Worm (Caenorhabditis elegans): ENCODE results near the gene T09F3.2.

T09F3.2 gene

DNA sequence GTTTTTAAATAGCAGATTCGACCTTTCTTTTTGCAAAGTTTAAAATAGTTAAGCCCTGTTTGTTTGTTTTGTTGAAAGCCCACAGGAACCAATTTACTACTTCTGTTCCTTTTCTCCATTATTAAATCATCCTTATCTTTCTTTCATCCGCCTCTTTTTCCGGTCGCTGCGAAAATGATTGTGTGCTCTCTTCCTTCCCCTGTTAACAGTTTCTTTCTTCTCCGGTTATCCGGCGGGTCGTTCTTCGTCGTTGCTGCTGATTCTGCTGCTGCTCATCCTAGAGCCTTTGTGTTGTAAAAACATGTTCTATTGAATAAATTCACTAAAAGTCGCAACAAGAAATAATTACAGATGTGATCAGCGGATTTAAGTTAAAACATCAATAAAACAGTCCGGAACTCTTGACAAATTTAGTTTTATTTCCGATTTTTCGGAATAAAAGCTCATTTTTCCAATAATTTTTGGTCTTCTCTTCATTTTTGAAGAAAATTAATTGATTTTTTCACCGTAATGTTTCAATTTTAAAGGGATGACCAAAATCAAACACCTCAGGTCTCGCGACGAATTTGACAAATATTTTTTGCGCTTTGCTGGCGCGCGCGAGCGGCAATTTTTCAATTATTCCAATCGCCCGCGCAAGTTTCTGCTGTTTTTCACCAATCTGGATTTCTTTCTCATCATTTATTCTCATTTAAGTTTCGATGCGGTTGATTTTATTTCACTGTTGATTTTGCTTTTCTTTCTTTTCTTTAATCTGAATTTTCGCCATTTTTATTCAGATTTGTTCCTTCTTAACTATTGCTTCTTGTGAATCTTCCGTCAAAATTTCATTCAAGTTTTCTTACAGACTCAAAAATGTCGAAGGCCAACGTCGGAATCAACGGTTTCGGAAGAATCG is 2.6 kb downstream of the T09F3.2 start, which contains the start of gene gpd-1 (continued):
- TF ChIP-seq lin-26 (GFP tag; IDR thresholded peaks at IDR 0.05), result no peak
- peak; percentile 97 for TF ChIP-seq D2030.7 (GFP tag; IDR thresholded peaks at IDR 0.05)
- TF ChIP-seq lag-1 (GFP tag; IDR thresholded peaks at IDR 0.05), result no peak
- peak; percentile 99 for TF ChIP-seq madf-6 (GFP tag; IDR thresholded peaks at IDR 0.05)
- TF ChIP-seq F55B11.4 (tag; optimal IDR thresholded peaks at IDR 0.05; ENCODE audit: borderline replicate concordance, insufficient read depth), result no peak
- peak; percentile 99 for TF ChIP-seq efl-1 (GFP tag; optimal IDR thresholded peaks at IDR 0.05)
- TF ChIP-seq ceh-27 (GFP tag; optimal IDR thresholded peaks at IDR 0.05), result no peak
- TF ChIP-seq aptf-2 (GFP tag; conservative IDR thresholded peaks at IDR 0.05), result no peak
- TF ChIP-seq die-1 (tag; optimal IDR thresholded peaks at IDR 0.05), result no peak
- peak; percentile 97 for TF ChIP-seq F33H1.4 (GFP tag; IDR thresholded peaks at IDR 0.05)
- no peak for TF ChIP-seq ztf-22 (GFP tag; optimal IDR thresholded peaks at IDR 0.05)
- no peak for TF ChIP-seq rpc-1 (optimal IDR thresholded peaks at IDR 0.05)
- TF ChIP-seq rpc-1 (tag; optimal IDR thresholded peaks at IDR 0.05), result no peak
- TF ChIP-seq ztf-3 (GFP tag; optimal IDR thresholded peaks at IDR 0.05), result no peak
- no peak for TF ChIP-seq F23B12.7 (tag; optimal IDR thresholded peaks at IDR 0.05; ENCODE audit: insufficient read depth)
- TF ChIP-seq T26A5.8 (tag; optimal IDR thresholded peaks at IDR 0.05), result no peak
- no peak for TF ChIP-seq ztf-26 (tag; optimal IDR thresholded peaks at IDR 0.05)
- TF ChIP-seq zim-3 (tag; optimal IDR thresholded peaks at IDR 0.05), result no peak
- TF ChIP-seq mcd-1 (GFP tag; IDR thresholded peaks at IDR 0.05), result peak; percentile 62
- TF ChIP-seq nfyb-1 (GFP tag; IDR thresholded peaks at IDR 0.05), result 0 out of 2 replicates have a peak, but pooled peaks have one; percentile 40
- TF ChIP-seq F10E7.11 (tag; optimal IDR thresholded peaks at IDR 0.05), result peak; percentile 53
- peak; percentile 60; the same call in 1 of the 2 replicates for TF ChIP-seq C17E4.6 (GFP tag; IDR thresholded peaks at IDR 0.05)
- no peak for TF ChIP-seq C06A6.2 (GFP tag; conservative IDR thresholded peaks at IDR 0.05)
- peak; percentile 90 for TF ChIP-seq Y95B8A.8 (GFP tag; IDR thresholded peaks at IDR 0.05)
- no peak for TF ChIP-seq cebp-2 (GFP tag; IDR thresholded peaks at IDR 0.05)
- TF ChIP-seq nfya-1 (tag; optimal IDR thresholded peaks at IDR 0.05; ENCODE audit: borderline replicate concordance, insufficient read depth), result no peak
- no peak for TF ChIP-seq bed-2 (GFP tag; IDR thresholded peaks at IDR 0.05)
- TF ChIP-seq snpc-3.4 (tag; optimal IDR thresholded peaks at IDR 0.05), result peak; percentile 93
- TF ChIP-seq ztf-18 (tag; optimal IDR thresholded peaks at IDR 0.05), result peak; percentile 5
- TF ChIP-seq B0019.2 (GFP tag; conservative IDR thresholded peaks at IDR 0.05), result peak; percentile 93
- 0 out of 2 replicates have a peak, but pooled peaks have one; percentile 7 for TF ChIP-seq ceh-40 (GFP tag; IDR thresholded peaks at IDR 0.05)
- peak; percentile 96 for TF ChIP-seq madf-8 (GFP tag; conservative IDR thresholded peaks at IDR 0.05)
- no peak for TF ChIP-seq pha-4 (tag; optimal IDR thresholded peaks at IDR 0.05)
- TF ChIP-seq lir-1 (GFP tag; conservative IDR thresholded peaks at IDR 0.05), result peak; percentile 82
- peak; percentile 13 for TF ChIP-seq him-1 (tag; optimal IDR thresholded peaks at IDR 0.05)
- no peak for TF ChIP-seq gei-17 (GFP tag; optimal IDR thresholded peaks at IDR 0.05)
- TF ChIP-seq ceh-58 (GFP tag; IDR thresholded peaks at IDR 0.05), result no peak
- TF ChIP-seq tbp1 (GFP tag; optimal IDR thresholded peaks at IDR 0.05), result peak; percentile 55
- TF ChIP-seq tbx-9 (tag; optimal IDR thresholded peaks at IDR 0.05; ENCODE audit: borderline replicate concordance), result no peak
- no peak for TF ChIP-seq bed-1 (GFP tag; IDR thresholded peaks at IDR 0.05)
- TF ChIP-seq hsf-1 (GFP tag; IDR thresholded peaks at IDR 0.05), result peak; percentile 89
- no peak for TF ChIP-seq hlh-12 (tag; optimal IDR thresholded peaks at IDR 0.05)
- TF ChIP-seq let-526 (GFP tag; IDR thresholded peaks at IDR 0.05), result no peak
- no peak for TF ChIP-seq nhr-80 (tag; optimal IDR thresholded peaks at IDR 0.05)
- peak in 2 of 3 experiments; percentile 51 to 55 for TF ChIP-seq lin-35 (GFP tag; optimal IDR thresholded peaks at IDR 0.05)
- TF ChIP-seq athp-1 (tag; optimal IDR thresholded peaks at IDR 0.05), result peak; percentile 34
- TF ChIP-seq somi-1 (GFP tag; optimal IDR thresholded peaks at IDR 0.05), result no peak

Data from whole organism, young adult.